Worm (Caenorhabditis elegans) whole organism, L4 larva: ENCODE data around the gene C31B8.1.

Experiments
- D1046.2 ChIP-seq: fragments of 200-800 bp; sonication (Bioruptor generic); IDR thresholded peaks from 2 replicates; pipeline ENCODE4 v1.3.6; 2022; ENCODE audit warnings: missing genetic modification characterization, missing compliant biosample characterization
- F26F4.8 ChIP-seq: fragments of 200-800 bp; sonication (Bioruptor generic); conservative IDR thresholded peaks from 2 replicates; pipeline ENCODE4 v1.3.6; 2022; ENCODE audit warnings: missing genetic modification characterization, missing compliant biosample characterization
- F49E8.2 ChIP-seq: sonication (generic microtip); optimal IDR thresholded peaks from 2 replicates; lab custom pipeline; 2016; ENCODE audit warnings: missing compliant biosample characterization, mild to moderate bottlenecking, missing genetic modification characterization, borderline replicate concordance
- R02D3.7 ChIP-seq: fragments of 150-350 bp; sonication (generic microtip); optimal IDR thresholded peaks from 3 replicates; lab custom pipeline; 2014; ENCODE audit warnings: missing biosample characterization, missing genetic modification characterization
- Y105C5A.15 ChIP-seq: fragments of 200-800 bp; sonication (Bioruptor generic); IDR thresholded peaks from 2 replicates; pipeline ENCODE4 v1.3.6; 2022; ENCODE audit warnings: missing genetic modification characterization, missing compliant biosample characterization
- Y75B8A.6 ChIP-seq: fragments of 200-800 bp; sonication (Bioruptor generic); IDR thresholded peaks from 2 replicates; pipeline ENCODE4 v1.3.6; 2022; ENCODE audit warnings: missing genetic modification reagents, missing genetic modification characterization, missing compliant biosample characterization
- aha-1 ChIP-seq: fragments of 150-350 bp; peaks from one replicate; lab custom pipeline; 2014; ENCODE audit warnings: missing biosample characterization, missing genetic modification characterization
- attf-4 ChIP-seq: sonication (generic microtip); optimal IDR thresholded peaks from 3 replicates; lab custom pipeline; 2017; ENCODE audit warnings: missing biosample characterization, missing genetic modification characterization
- ceh-32 ChIP-seq: sonication (generic microtip); optimal IDR thresholded peaks from 2 replicates; lab custom pipeline; 2016; ENCODE audit warnings: mild to moderate bottlenecking, missing genetic modification characterization, missing compliant biosample characterization; ENCODE audit not compliant: poor library complexity
- ces-1 ChIP-seq: fragments of 150-350 bp; sonication (generic microtip); optimal IDR thresholded peaks from 4 replicates; lab custom pipeline; 2014; ENCODE audit warnings: missing biosample characterization, missing genetic modification reagents, missing genetic modification characterization
- ctbp-1 ChIP-seq: fragments of 200-800 bp; sonication (Bioruptor generic); IDR thresholded peaks from 2 replicates; pipeline ENCODE4 v1.3.6; 2022; ENCODE audit warnings: missing genetic modification reagents, missing genetic modification characterization, missing compliant biosample characterization
- daf-16 ChIP-seq, 3 experiments: sonication (generic microtip); optimal IDR thresholded peaks; 2 replicates each; lab custom pipeline; 2016 to 2017; ENCODE audit warnings: missing genetic modification characterization in 3 of 3, missing genetic modification reagents in 3 of 3, mild to moderate bottlenecking in 2 of 3, missing compliant biosample characterization in 2 of 3, missing biosample characterization in 1 of 3, moderate library complexity in 1 of 3
- daf-19 ChIP-seq: fragments of 200-800 bp; sonication (Bioruptor generic); conservative IDR thresholded peaks from 2 replicates; pipeline ENCODE4 v1.3.6; 2022; ENCODE audit warnings: missing genetic modification characterization, missing compliant biosample characterization
- dmd-8 ChIP-seq: fragments of 200-800 bp; sonication (Bioruptor generic); IDR thresholded peaks from 2 replicates; pipeline ENCODE4 v1.3.6; 2022; ENCODE audit warnings: missing genetic modification characterization, missing compliant biosample characterization
- dve-1 ChIP-seq: sonication (generic microtip); optimal IDR thresholded peaks from 2 replicates; lab custom pipeline; 2017; ENCODE audit warnings: antibody characterized with exemption, mild to moderate bottlenecking, missing genetic modification characterization, missing compliant biosample characterization; ENCODE audit not compliant: insufficient read depth
- gei-8 ChIP-seq: fragments of 200-800 bp; sonication (Bioruptor generic); optimal IDR thresholded peaks from 2 replicates; lab custom pipeline; 2018; ENCODE audit warnings: mild to moderate bottlenecking, missing genetic modification characterization, missing compliant biosample characterization
- hif-1 ChIP-seq, 2 experiments: sonication (generic microtip); optimal IDR thresholded peaks; 2 replicates each; lab custom pipeline; 2016 to 2017; ENCODE audit warnings: missing compliant biosample characterization in 2 of 2, missing genetic modification characterization in 2 of 2, missing genetic modification reagents in 2 of 2, missing genotype in 2 of 2, mild to moderate bottlenecking in 1 of 2
- hlh-11 ChIP-seq: fragments of 200-800 bp; sonication (Bioruptor generic); optimal IDR thresholded peaks from 2 replicates; lab custom pipeline; 2018; ENCODE audit warnings: mild to moderate bottlenecking, missing genetic modification characterization, missing compliant biosample characterization
- lin-39 ChIP-seq: fragments of 150-350 bp; optimal IDR thresholded peaks from 2 replicates; lab custom pipeline; 2014; ENCODE audit warnings: missing biosample characterization, missing genetic modification reagents, missing genetic modification characterization
- mdl-1 ChIP-seq, 2 experiments: fragments of 150-350 bp in 1 of 2; sonication (generic microtip) in 1 of 2; optimal IDR thresholded peaks; 2 replicates each; lab custom pipeline; 2014 to 2017; ENCODE audit warnings: missing biosample characterization in 2 of 2, missing genetic modification characterization in 2 of 2
- mes-2 ChIP-seq: sonication (generic microtip); optimal IDR thresholded peaks from 2 replicates; lab custom pipeline; 2016; ENCODE audit warnings: missing genotype, mild to moderate bottlenecking, missing genetic modification characterization, missing compliant biosample characterization; ENCODE audit not compliant: poor library complexity, severe bottlenecking
- nhr-102 ChIP-seq: sonication (generic microtip); optimal IDR thresholded peaks from 2 replicates; lab custom pipeline; 2016; ENCODE audit warnings: mild to moderate bottlenecking, missing genetic modification characterization, moderate library complexity, missing compliant biosample characterization
- nhr-237 ChIP-seq: sonication (generic microtip); optimal IDR thresholded peaks from 2 replicates; lab custom pipeline; 2017; ENCODE audit warnings: missing biosample characterization, missing genetic modification characterization
- nhr-28 ChIP-seq: fragments of 150-350 bp; optimal IDR thresholded peaks from 2 replicates; lab custom pipeline; 2014; ENCODE audit warnings: missing biosample characterization, missing genetic modification characterization
- nhr-41 ChIP-seq: fragments of 200-800 bp; sonication (Bioruptor generic); IDR thresholded peaks from 2 replicates; pipeline ENCODE4 v1.3.6; 2022; ENCODE audit warnings: missing genetic modification reagents, missing genetic modification characterization, missing compliant biosample characterization
- nhr-42 ChIP-seq: fragments of 200-800 bp; sonication (Bioruptor generic); IDR thresholded peaks from 2 replicates; pipeline ENCODE4 v1.3.6; 2022; ENCODE audit warnings: missing genetic modification characterization, missing compliant biosample characterization
- nhr-48 ChIP-seq: sonication (generic microtip); optimal IDR thresholded peaks from 2 replicates; lab custom pipeline; 2016; ENCODE audit warnings: mild to moderate bottlenecking, missing genetic modification characterization, missing compliant biosample characterization
- php-3 ChIP-seq: fragments of 200-800 bp; sonication (Bioruptor generic); IDR thresholded peaks from 2 replicates; pipeline ENCODE4 v1.3.6; 2022; ENCODE audit warnings: missing genetic modification reagents, missing genetic modification characterization, missing compliant biosample characterization
- pqm-1 ChIP-seq: sonication (generic microtip); optimal IDR thresholded peaks from 2 replicates; lab custom pipeline; 2017; ENCODE audit warnings: missing biosample characterization, missing genetic modification characterization
- rbr-2 ChIP-seq: sonication (generic microtip); optimal IDR thresholded peaks from 2 replicates; lab custom pipeline; 2016; ENCODE audit warnings: missing genotype, missing genetic modification characterization, missing compliant biosample characterization
- saeg-2 ChIP-seq: fragments of 200-800 bp; sonication (Bioruptor generic); IDR thresholded peaks from 2 replicates; pipeline ENCODE4 v1.3.6; 2022; ENCODE audit warnings: missing genetic modification reagents, missing genetic modification characterization, missing compliant biosample characterization
- skn-1 ChIP-seq: fragments of 150-350 bp; optimal IDR thresholded peaks from 2 replicates; lab custom pipeline; 2014; ENCODE audit warnings: missing biosample characterization, missing genetic modification characterization
- spr-3 ChIP-seq: fragments of 200-800 bp; sonication (Bioruptor generic); optimal IDR thresholded peaks from 2 replicates; lab custom pipeline; 2018; ENCODE audit warnings: mild to moderate bottlenecking, missing genetic modification characterization, missing compliant biosample characterization
- tag-97 ChIP-seq: fragments of 200-800 bp; sonication (Bioruptor generic); IDR thresholded peaks from 2 replicates; pipeline ENCODE4 v1.3.6; 2022; ENCODE audit warnings: missing genetic modification characterization, missing compliant biosample characterization
- tra-1 ChIP-seq: fragments of 200-800 bp; sonication (Bioruptor generic); IDR thresholded peaks from 2 replicates; pipeline ENCODE4 v1.3.6; 2022; ENCODE audit warnings: missing genetic modification reagents, missing genetic modification characterization, missing compliant biosample characterization
- zfp-3 ChIP-seq: fragments of 200-800 bp; sonication (Bioruptor generic); conservative IDR thresholded peaks from 2 replicates; pipeline ENCODE4 v1.3.6; 2022; ENCODE audit warnings: missing genetic modification reagents, missing genetic modification characterization, missing compliant biosample characterization

Gene C31B8.1

ce11 chrV:2888265-2888664, 43.1 kb upstream of the C31B8.1 start:
- TF ChIP-seq D1046.2 (no peak), aha-1 (tag; lab: Kevin White, UChicago) (peak; percentile 93)

- TF ChIP-seq php-3 (no peak), hif-1 (tag; optimal IDR thresholded peaks at IDR 0.05; lab: Kevin White, UChicago) (no peak), nhr-42 (GFP tag; lab: Robert Waterston, UW) (no peak), daf-16 (GFP tag; optimal IDR thresholded peaks at IDR 0.05; lab: Kevin White, UChicago) (no peak), daf-16 (tag; optimal IDR thresholded peaks at IDR 0.05; lab: Kevin White, UChicago) (no peak), R02D3.7 (tag; lab: Kevin White, UChicago) (no peak), spr-3 (GFP tag; lab: Kevin White, UChicago) (no peak), tra-1 (no peak), ceh-32 (tag; lab: Kevin White, UChicago) (no peak), attf-4 (no peak), ctbp-1 (GFP tag; lab: Robert Waterston, UW) (no peak), nhr-41 (GFP tag; lab: Robert Waterston, UW) (no peak)
These were observed 42.7 kb upstream of the C31B8.1 start, which contains the start of gene srw-4 for ce11 chrV:2888681-2889080. TSS of gene srw-4 (minus strand) at chrV:2888781.

- TF ChIP-seq daf-19 (GFP tag; lab: Robert Waterston, UW) = no peak
- peak; percentile 23 for TF ChIP-seq nhr-28 (tag; lab: Kevin White, UChicago)
- no peak for TF ChIP-seq nhr-48 (tag; lab: Kevin White, UChicago)
- TF ChIP-seq lin-39 (tag; lab: Kevin White, UChicago) = no peak
- TF ChIP-seq R02D3.7 (tag; lab: Kevin White, UChicago) = no peak
These were observed 39.4 kb upstream of the C31B8.1 start, which contains the start of gene F37B4.15 for ce11 chrV:2891927-2892326. TSS of gene F37B4.15 (plus strand) at chrV:2892227.

- TF ChIP-seq gei-8 (no peak), hif-1 (tag; optimal IDR thresholded peaks at IDR 0.05; lab: Kevin White, UChicago) (no peak), zfp-3 (GFP tag; lab: Robert Waterston, UW) (no peak), nhr-28 (tag; lab: Kevin White, UChicago) (no peak), tag-97 (GFP tag; lab: Robert Waterston, UW) (no peak), F26F4.8 (GFP tag; lab: Robert Waterston, UW) (no peak), hlh-11 (tag; lab: Kevin White, UChicago) (no peak), dmd-8 (GFP tag; lab: Robert Waterston, UW) (no peak), dve-1 (no peak), ces-1 (GFP tag; lab: Kevin White, UChicago) (no peak), nhr-102 (tag; lab: Kevin White, UChicago) (no peak), nhr-41 (GFP tag; lab: Robert Waterston, UW) (no peak), saeg-2 (GFP tag; lab: Robert Waterston, UW) (no peak), Y105C5A.15 (GFP tag; lab: Robert Waterston, UW) (no peak), skn-1 (tag; lab: Kevin White, UChicago) (no peak), rbr-2 (tag; lab: Kevin White, UChicago) (no peak), nhr-237 (tag; lab: Kevin White, UChicago) (no peak)
- TF ChIP-seq, all 104 proteins: peak for 0
These were observed 38.4 kb upstream of the C31B8.1 start, which contains the start of gene srh-127 for ce11 chrV:2892976-2893375. TSS of gene srh-127 (plus strand) at chrV:2893276.

- TF ChIP-seq mes-2 (tag; lab: Kevin White, UChicago) = no peak
- no peak for TF ChIP-seq daf-16 (GFP tag; optimal IDR thresholded peaks at IDR 0.05; lab: Kevin White, UChicago)
- TF ChIP-seq daf-16 (tag; optimal IDR thresholded peaks at IDR 0.05; lab: Kevin White, UChicago) = peak; percentile 62
- TF ChIP-seq mdl-1 (tag; optimal IDR thresholded peaks at IDR 0.05; lab: Kevin White, UChicago) = no peak
- no peak for TF ChIP-seq F49E8.2 (tag; lab: Kevin White, UChicago)
- no peak for TF ChIP-seq spr-3 (GFP tag; lab: Kevin White, UChicago)
- TF ChIP-seq Y75B8A.6 (GFP tag; lab: Robert Waterston, UW) = no peak
- TF ChIP-seq nhr-28 (tag; lab: Kevin White, UChicago) = peak; percentile 55
- peak; percentile 69 for TF ChIP-seq pqm-1
- TF ChIP-seq ceh-32 (tag; lab: Kevin White, UChicago) = no peak
These were observed 35.1 kb upstream of the C31B8.1 start, which contains the start of gene pals-32 for ce11 chrV:2896198-2896660. TSS of gene pals-32 (plus strand) at chrV:2896610.
